ENCODE assay signal across 5 worm cellular contexts in genomic region chrV:5699835-5700441, ce11.
TF ChIP-seq lines count a peak whose summit lies in the region.

Gene clec-1, plus strand, starts transcription at chrV:5700154.

TF ChIP-seq in whole organism, L1 larva, 84 proteins besides CTCF, POLR2A, EP300 and RAD21:
- TF ChIP-seq blmp-1 (tag; optimal IDR thresholded peaks at IDR 0.05; lab: Kevin White, UChicago) (peak; percentile 74), lsy-2 (tag; optimal IDR thresholded peaks at IDR 0.05; lab: Kevin White, UChicago) (peak in 1 of 2 experiments; percentile 11), egl-27 (tag; optimal IDR thresholded peaks at IDR 0.05; lab: Kevin White, UChicago) (no peak), snu-23 (GFP tag; optimal IDR thresholded peaks at IDR 0.05; lab: Kevin White, UChicago) (peak; percentile 1), ceh-82 (tag; optimal IDR thresholded peaks at IDR 0.05; lab: Kevin White, UChicago) (no peak), grh-1 (GFP tag; IDR thresholded peaks at IDR 0.05; lab: Robert Waterston, UW) (0 out of 2 replicates have a peak, but pooled peaks have one; percentile 4), lin-14 (GFP tag; optimal IDR thresholded peaks at IDR 0.05; lab: Kevin White, UChicago) (peak; percentile 30), ama-1 (optimal IDR thresholded peaks at IDR 0.05; lab: Kevin White, UChicago) (peak; percentile 75), ztf-11 (tag; optimal IDR thresholded peaks at IDR 0.05; lab: Kevin White, UChicago) (no peak), elt-3 (tag; optimal IDR thresholded peaks at IDR 0.05; lab: Kevin White, UChicago) (peak in 1 of 6 experiments; percentile 49), nhr-85 (tag; lab: Kevin White, UChicago) (peak; percentile 62), mdl-1 (tag; optimal IDR thresholded peaks at IDR 0.05; lab: Kevin White, UChicago) (peak in 1 of 2 experiments; percentile 14)
TF ChIP-seq in whole organism, L1 larva: peak in this region for 9.

TF ChIP-seq in whole organism, L2 larva, 48 proteins besides CTCF, POLR2A, EP300 and RAD21:
- TF ChIP-seq sma-3 (GFP tag; optimal IDR thresholded peaks at IDR 0.05; lab: Kevin White, UChicago), result peak; percentile 19
- TF ChIP-seq crh-2 (tag; optimal IDR thresholded peaks at IDR 0.05; lab: Kevin White, UChicago), result no peak
- no peak for TF ChIP-seq lin-13 (GFP tag; optimal IDR thresholded peaks at IDR 0.05; lab: Kevin White, UChicago)
- no peak for TF ChIP-seq nhr-11 (tag; optimal IDR thresholded peaks at IDR 0.05; lab: Kevin White, UChicago)
- no peak for TF ChIP-seq C34F6.9 (tag; optimal IDR thresholded peaks at IDR 0.05; lab: Kevin White, UChicago)
- TF ChIP-seq nhr-25 (tag; optimal IDR thresholded peaks at IDR 0.05; lab: Kevin White, UChicago), result no peak

TF ChIP-seq in whole organism, L3 larva, 47 proteins besides CTCF, POLR2A, EP300 and RAD21:
- TF ChIP-seq aly-2 (tag; optimal IDR thresholded peaks at IDR 0.05; lab: Kevin White, UChicago) (no peak), ama-1 (optimal IDR thresholded peaks at IDR 0.05; lab: Kevin White, UChicago) (peak; percentile 56)
TF ChIP-seq in whole organism, L3 larva: peak in this region for 1.

TF ChIP-seq in whole organism, L4 larva, 104 proteins besides CTCF, POLR2A, EP300 and RAD21:
- TF ChIP-seq mdl-1 (tag; optimal IDR thresholded peaks at IDR 0.05; lab: Kevin White, UChicago), result peak in 1 of 2 experiments; percentile 22
- no peak for TF ChIP-seq fos-1 (tag; optimal IDR thresholded peaks at IDR 0.05; lab: Kevin White, UChicago)
- TF ChIP-seq lim-7 (GFP tag; IDR thresholded peaks at IDR 0.05; lab: Robert Waterston, UW), result no peak
- peak; percentile 12 for TF ChIP-seq hlh-11 (tag; optimal IDR thresholded peaks at IDR 0.05; lab: Kevin White, UChicago)
- TF ChIP-seq madf-5 (GFP tag; IDR thresholded peaks at IDR 0.05; lab: Robert Waterston, UW), result no peak
- TF ChIP-seq ama-1 (optimal IDR thresholded peaks at IDR 0.05; lab: Kevin White, UChicago), result peak; percentile 52
- TF ChIP-seq R02D3.7 (tag; optimal IDR thresholded peaks at IDR 0.05; lab: Kevin White, UChicago), result no peak
- TF ChIP-seq mxl-3 (GFP tag; optimal IDR thresholded peaks at IDR 0.05; lab: Kevin White, UChicago), result peak; percentile 34
- no peak for TF ChIP-seq daf-8 (GFP tag; IDR thresholded peaks at IDR 0.05; lab: Robert Waterston, UW)
- TF ChIP-seq nhr-28 (tag; optimal IDR thresholded peaks at IDR 0.05; lab: Kevin White, UChicago), result peak; percentile 23
- no peak for TF ChIP-seq spr-1 (tag; optimal IDR thresholded peaks at IDR 0.05; lab: Kevin White, UChicago)
- no peak for TF ChIP-seq mep-1 (tag; optimal IDR thresholded peaks at IDR 0.05; lab: Kevin White, UChicago)
- TF ChIP-seq nhr-237 (tag; optimal IDR thresholded peaks at IDR 0.05; lab: Kevin White, UChicago), result no peak
- no peak for TF ChIP-seq ctbp-1 (GFP tag; IDR thresholded peaks at IDR 0.05; lab: Robert Waterston, UW)
TF ChIP-seq in whole organism, L4 larva: peak in this region for 5.

TF ChIP-seq in whole organism, young adult, 124 proteins besides CTCF, POLR2A, EP300 and RAD21:
- no peak for TF ChIP-seq C06A6.2 (GFP tag; conservative IDR thresholded peaks at IDR 0.05; lab: Robert Waterston, UW)
- peak; percentile 45 for TF ChIP-seq ama-1 (optimal IDR thresholded peaks at IDR 0.05; lab: Kevin White, UChicago)
- TF ChIP-seq ama-1 (GFP tag; optimal IDR thresholded peaks at IDR 0.05; lab: Kevin White, UChicago), result no peak
- no peak for TF ChIP-seq lir-1 (GFP tag; conservative IDR thresholded peaks at IDR 0.05; lab: Robert Waterston, UW)
- 0 out of 2 replicates have a peak, but pooled peaks have one; percentile 17 for TF ChIP-seq aptf-3 (GFP tag; IDR thresholded peaks at IDR 0.05; lab: Robert Waterston, UW)
- no peak for TF ChIP-seq nhr-80 (tag; optimal IDR thresholded peaks at IDR 0.05; lab: Kevin White, UChicago)
